Fruit fly (Drosophila melanogaster) whole organism, embryonic: Measurements from ENCODE around the gene sv.

Experiments
- Aef1 ChIP-seq: fragments of 200-800 bp; sonication (Bioruptor generic); IDR thresholded peaks from 3 replicates; pipeline ENCODE4 v1.3.6; 2022; ENCODE audit warnings: missing biosample characterization, missing genetic modification characterization
- Atf3 ChIP-seq: fragments of 200-800 bp; sonication (Bioruptor generic); optimal IDR thresholded peaks from 3 replicates; lab custom pipeline; 2016; ENCODE audit warnings: missing biosample characterization, missing genetic modification characterization
- Bteb2 ChIP-seq: fragments of 200-800 bp; sonication (Bioruptor generic); optimal IDR thresholded peaks from 2 replicates; lab custom pipeline; 2016; ENCODE audit warnings: missing biosample characterization, missing genetic modification characterization
- C15 ChIP-seq: fragments of 200-800 bp; sonication (Bioruptor generic); IDR thresholded peaks from 3 replicates; pipeline ENCODE4 v1.3.6; 2022; ENCODE audit warnings: missing biosample characterization, missing genetic modification characterization
- CG11504 ChIP-seq: fragments of 200-800 bp; sonication (Bioruptor generic); optimal IDR thresholded peaks from 3 replicates; lab custom pipeline; 2019; ENCODE audit warnings: missing biosample characterization, mild to moderate bottlenecking, missing genetic modification characterization, moderate library complexity
- CG12071 ChIP-seq: fragments of 200-800 bp; sonication (Bioruptor generic); optimal IDR thresholded peaks from 3 replicates; lab custom pipeline; 2018; ENCODE audit warnings: missing biosample characterization, mild to moderate bottlenecking, missing genetic modification characterization
- CG12236 ChIP-seq: fragments of 200-800 bp; sonication (Bioruptor generic); optimal IDR thresholded peaks from 2 replicates; lab custom pipeline; 2016; ENCODE audit warnings: missing biosample characterization, missing genetic modification characterization
- CG12942 ChIP-seq: fragments of 200-800 bp; sonication (Bioruptor generic); optimal IDR thresholded peaks from 3 replicates; lab custom pipeline; 2016; ENCODE audit warnings: missing biosample characterization, missing genetic modification characterization
- CG15011 ChIP-seq: fragments of 200-800 bp; sonication (Bioruptor generic); optimal IDR thresholded peaks from 3 replicates; lab custom pipeline; 2018; ENCODE audit warnings: missing biosample characterization, mild to moderate bottlenecking, missing genetic modification characterization
- CG15073 ChIP-seq: fragments of 200-800 bp; sonication (Bioruptor generic); optimal IDR thresholded peaks from 2 replicates; lab custom pipeline; 2016; ENCODE audit warnings: missing biosample characterization, missing genetic modification characterization
- CG1603 ChIP-seq: fragments of 200-800 bp; sonication (Bioruptor generic); optimal IDR thresholded peaks from 2 replicates; lab custom pipeline; 2019; ENCODE audit warnings: missing biosample characterization, mild to moderate bottlenecking, missing genetic modification characterization, moderate library complexity
- CG17328 ChIP-seq: fragments of 200-800 bp; sonication (Bioruptor generic); IDR thresholded peaks from 2 replicates; pipeline ENCODE4 v1.3.6; 2022; ENCODE audit warnings: missing biosample characterization, missing genetic modification characterization
- CG2116 ChIP-seq: fragments of 200-800 bp; sonication (Bioruptor generic); optimal IDR thresholded peaks from 3 replicates; lab custom pipeline; 2018; ENCODE audit warnings: missing biosample characterization, mild to moderate bottlenecking, missing genetic modification characterization
- CG31224 ChIP-seq: fragments of 200-800 bp; sonication (Bioruptor generic); IDR thresholded peaks from 2 replicates; pipeline ENCODE4 v1.3.6; 2022; ENCODE audit warnings: missing biosample characterization, missing genetic modification characterization
- CG3163 ChIP-seq: fragments of 200-800 bp; sonication (Bioruptor generic); optimal IDR thresholded peaks from 3 replicates; lab custom pipeline; 2016; ENCODE audit warnings: missing biosample characterization, missing genetic modification characterization
- CG4282 ChIP-seq: fragments of 200-800 bp; sonication (Bioruptor generic); optimal IDR thresholded peaks from 2 replicates; lab custom pipeline; 2016; ENCODE audit warnings: missing biosample characterization, missing genetic modification characterization
- CG4820 ChIP-seq: fragments of 200-800 bp; sonication (Bioruptor generic); optimal IDR thresholded peaks from 3 replicates; lab custom pipeline; 2016; ENCODE audit warnings: missing biosample characterization, missing genetic modification characterization
- CG7963 ChIP-seq: fragments of 200-800 bp; sonication (Bioruptor generic); IDR thresholded peaks from 3 replicates; pipeline ENCODE4 v1.3.6; 2022; ENCODE audit warnings: missing biosample characterization, missing genetic modification characterization; ENCODE audit not compliant: partially characterized antibody
- CG9797 ChIP-seq: fragments of 200-800 bp; sonication (Bioruptor generic); optimal IDR thresholded peaks from 3 replicates; lab custom pipeline; 2018; ENCODE audit warnings: missing biosample characterization, mild to moderate bottlenecking, missing genetic modification characterization
- D19B ChIP-seq: fragments of 200-800 bp; sonication (Bioruptor generic); optimal IDR thresholded peaks from 2 replicates; lab custom pipeline; 2017; ENCODE audit warnings: missing biosample characterization, mild to moderate bottlenecking, missing genetic modification characterization
- Jarid2 ChIP-seq: fragments of 200-800 bp; sonication (Bioruptor generic); optimal IDR thresholded peaks from 3 replicates; lab custom pipeline; 2017; ENCODE audit warnings: mild to moderate bottlenecking, missing biosample characterization, missing genetic modification reagents, missing genetic modification characterization
- Mad ChIP-seq: fragments of 200-800 bp; sonication (Bioruptor generic); optimal IDR thresholded peaks from 2 replicates; lab custom pipeline; 2016; ENCODE audit warnings: missing biosample characterization, missing genetic modification characterization
- Mrtf ChIP-seq: fragments of 200-800 bp; sonication (Bioruptor generic); IDR thresholded peaks from 3 replicates; pipeline ENCODE4 v1.3.6; 2022; ENCODE audit warnings: missing biosample characterization, missing genetic modification characterization
- NFAT ChIP-seq: fragments of 200-800 bp; sonication (Bioruptor generic); IDR thresholded peaks from 2 replicates; pipeline ENCODE4 v1.3.6; 2022; ENCODE audit warnings: missing biosample characterization, missing genetic modification characterization
- Sox102F ChIP-seq: fragments of 200-800 bp; sonication (Bioruptor generic); optimal IDR thresholded peaks from 2 replicates; lab custom pipeline; 2018; ENCODE audit warnings: missing biosample characterization, mild to moderate bottlenecking, missing genetic modification characterization, moderate library complexity
- al ChIP-seq: fragments of 200-800 bp; sonication (Bioruptor generic); IDR thresholded peaks from 2 replicates; pipeline ENCODE4 v1.3.6; 2022; ENCODE audit warnings: missing biosample characterization, missing genetic modification characterization
- ase ChIP-seq: fragments of 200-800 bp; sonication (Bioruptor generic); IDR thresholded peaks from 3 replicates; pipeline ENCODE4 v1.3.6; 2022; ENCODE audit warnings: missing biosample characterization, missing genetic modification characterization
- br ChIP-seq: fragments of >200 bp; optimal IDR thresholded peaks from 2 replicates; lab custom pipeline; 2017
- cas ChIP-seq: fragments of 200-800 bp; sonication (Bioruptor generic); IDR thresholded peaks from 2 replicates; pipeline ENCODE4 v1.3.6; 2022; ENCODE audit warnings: missing biosample characterization, missing genetic modification characterization
- dan ChIP-seq: fragments of 200-800 bp; sonication (Bioruptor generic); IDR thresholded peaks from 2 replicates; pipeline ENCODE4 v1.3.6; 2022; ENCODE audit warnings: missing biosample characterization, missing genetic modification characterization
- emc ChIP-seq: fragments of 200-800 bp; sonication (Bioruptor generic); optimal IDR thresholded peaks from 2 replicates; lab custom pipeline; 2016; ENCODE audit warnings: missing biosample characterization, missing genetic modification characterization
- esg ChIP-seq: fragments of 200-800 bp; sonication (Bioruptor generic); conservative IDR thresholded peaks from 2 replicates; pipeline ENCODE4 v1.3.6; 2022; ENCODE audit warnings: missing biosample characterization, missing genetic modification characterization
- gt ChIP-seq: fragments of 200-800 bp; sonication (Bioruptor generic); IDR thresholded peaks from 2 replicates; pipeline ENCODE4 v1.3.6; 2022; ENCODE audit warnings: missing biosample characterization, missing genetic modification characterization
- kay ChIP-seq: fragments of 200-800 bp; sonication (Bioruptor generic); optimal IDR thresholded peaks from 2 replicates; lab custom pipeline; 2016; ENCODE audit warnings: missing biosample characterization, missing genetic modification characterization
- kni ChIP-seq: fragments of 200-800 bp; sonication (Bioruptor generic); optimal IDR thresholded peaks from 3 replicates; lab custom pipeline; 2017; ENCODE audit warnings: mild to moderate bottlenecking, missing biosample characterization, missing genetic modification reagents, missing genetic modification characterization
- p53 ChIP-seq: fragments of 200-800 bp; sonication (Bioruptor generic); optimal IDR thresholded peaks from 2 replicates; lab custom pipeline; 2016; ENCODE audit warnings: missing biosample characterization, missing genetic modification characterization
- pb ChIP-seq: fragments of 200-800 bp; sonication (Bioruptor generic); optimal IDR thresholded peaks from 3 replicates; lab custom pipeline; 2016; ENCODE audit warnings: missing biosample characterization, missing genetic modification characterization
- pnt ChIP-seq: fragments of 200-800 bp; sonication (Bioruptor generic); optimal IDR thresholded peaks from 3 replicates; lab custom pipeline; 2016; ENCODE audit warnings: missing biosample characterization, missing genetic modification characterization
- scrt ChIP-seq: fragments of 200-800 bp; sonication (Bioruptor generic); optimal IDR thresholded peaks from 2 replicates; lab custom pipeline; 2018; ENCODE audit warnings: missing biosample characterization, mild to moderate bottlenecking, missing genetic modification characterization, moderate library complexity
- sens-2 ChIP-seq: fragments of 200-800 bp; sonication (Bioruptor generic); IDR thresholded peaks from 2 replicates; pipeline ENCODE4 v1.3.6; 2022; ENCODE audit warnings: missing biosample characterization, missing genetic modification characterization
- sima ChIP-seq: fragments of 200-800 bp; sonication (Bioruptor generic); optimal IDR thresholded peaks from 2 replicates; lab custom pipeline; 2016; ENCODE audit warnings: missing biosample characterization, missing genetic modification characterization
- sisA ChIP-seq: fragments of 200-800 bp; sonication (Bioruptor generic); IDR thresholded peaks from 2 replicates; pipeline ENCODE4 v1.3.6; 2022; ENCODE audit warnings: missing biosample characterization, missing genetic modification characterization
- slou ChIP-seq: fragments of 200-800 bp; sonication (Bioruptor generic); optimal IDR thresholded peaks from 3 replicates; lab custom pipeline; 2016; ENCODE audit warnings: missing biosample characterization, missing genetic modification characterization
- sna ChIP-seq: fragments of 200-800 bp; sonication (Bioruptor generic); IDR thresholded peaks from 2 replicates; pipeline ENCODE4 v1.3.6; 2022; ENCODE audit warnings: missing biosample characterization, missing genetic modification characterization; ENCODE audit not compliant: partially characterized antibody
- ssp ChIP-seq: fragments of 200-800 bp; sonication (Bioruptor generic); IDR thresholded peaks from 2 replicates; pipeline ENCODE4 v1.3.6; 2022; ENCODE audit warnings: missing biosample characterization, missing genetic modification characterization
- tll ChIP-seq, 2 experiments: fragments of 200-800 bp in 1 of 2; fragments of >200 bp in 1 of 2; sonication (Bioruptor generic) in 1 of 2; optimal IDR thresholded peaks; 2 replicates each; lab custom pipeline; 2017 to 2019; ENCODE audit warnings: missing biosample characterization in 2 of 2, missing genetic modification characterization in 2 of 2, mild to moderate bottlenecking in 1 of 2, moderate library complexity in 1 of 2
- trh ChIP-seq: fragments of 200-800 bp; sonication (Bioruptor generic); optimal IDR thresholded peaks from 2 replicates; lab custom pipeline; 2016; ENCODE audit warnings: missing biosample characterization, missing genetic modification characterization
- vvl ChIP-seq: fragments of 200-800 bp; sonication (Bioruptor generic); IDR thresholded peaks from 2 replicates; pipeline ENCODE4 v1.3.6; 2022; ENCODE audit warnings: missing biosample characterization, missing genetic modification characterization
- zen2 ChIP-seq: fragments of 200-800 bp; sonication (Bioruptor generic); IDR thresholded peaks from 3 replicates; pipeline ENCODE4 v1.3.6; 2022; ENCODE audit warnings: missing biosample characterization, missing genetic modification characterization; ENCODE audit not compliant: partially characterized antibody
- zf30C ChIP-seq: fragments of 200-800 bp; sonication (Bioruptor generic); optimal IDR thresholded peaks from 3 replicates; lab custom pipeline; 2018; ENCODE audit warnings: missing biosample characterization, mild to moderate bottlenecking, missing genetic modification characterization

Gene sv

dm6 chr4:1112867-1113769, 24.5 kb downstream of the sv start (continued):
- TF ChIP-seq trh (peak; percentile 85), emc (peak; percentile 69), vvl (GFP tag; lab: Robert Waterston, UW) (no peak), sens-2 (no peak), NFAT (GFP tag; lab: Robert Waterston, UW) (no peak), CG31224 (GFP tag; lab: Robert Waterston, UW) (no peak), CG17328 (GFP tag; lab: Robert Waterston, UW) (peak; percentile 94; the same call in 1 of the 2 replicates), al (GFP tag; lab: Robert Waterston, UW) (no peak; the same call in 1 of the 2 replicates), CG9797 (no peak), D19B (peak; percentile 90), br (lab: Kevin White, UChicago) (no peak), CG12942 (GFP tag; lab: Kevin White, UChicago) (peak; percentile 89), Mad (peak; percentile 93), C15 (peak; percentile 69; the same call in 2 of the 3 replicates), pnt (GFP tag; lab: Kevin White, UChicago) (peak; percentile 94), CG3163 (GFP tag; lab: Kevin White, UChicago) (peak; percentile 78), Aef1 (GFP tag; lab: Robert Waterston, UW) (no peak; the same call in 2 of the 3 replicates), CG12236 (peak; percentile 85), Sox102F (no peak), CG2116 (peak; percentile 76), CG7963 (no peak), slou (GFP tag; lab: Kevin White, UChicago) (peak; percentile 60), Mrtf (GFP tag; lab: Robert Waterston, UW) (no peak), kni (GFP tag; lab: Kevin White, UChicago) (no peak), cas (GFP tag; lab: Robert Waterston, UW) (peak; percentile 62; the same call in 1 of the 2 replicates), ase (GFP tag; lab: Robert Waterston, UW) (no peak; the same call in 2 of the 3 replicates), CG12071 (no peak), zen2 (no peak), sisA (GFP tag; lab: Robert Waterston, UW) (no peak), Jarid2 (GFP tag; lab: Kevin White, UChicago) (no peak), scrt (GFP tag; lab: Kevin White, UChicago) (no peak), esg (no peak; the same call in 1 of the 2 replicates), Atf3 (GFP tag; lab: Kevin White, UChicago) (peak; percentile 93), dan (GFP tag; lab: Robert Waterston, UW) (no peak), CG4820 (GFP tag; lab: Kevin White, UChicago) (peak; percentile 87), Bteb2 (GFP tag; lab: Kevin White, UChicago) (peak; percentile 93), sna (GFP tag; lab: Robert Waterston, UW) (no peak), CG11504 (tag; lab: Kevin White, UChicago) (no peak), ssp (GFP tag; lab: Robert Waterston, UW) (no peak; the same call in 1 of the 2 replicates), tll (GFP tag; optimal IDR thresholded peaks at IDR 0.05; lab: Kevin White, UChicago) (no peak), kay (GFP tag; lab: Kevin White, UChicago) (peak; percentile 95), zf30C (no peak), CG4282 (GFP tag; lab: Kevin White, UChicago) (peak; percentile 86), gt (GFP tag; lab: Robert Waterston, UW) (no peak), CG15073 (GFP tag; lab: Kevin White, UChicago) (peak; percentile 65), p53 (GFP tag; lab: Kevin White, UChicago) (peak; percentile 85), CG1603 (tag; lab: Kevin White, UChicago) (peak; percentile 81), pb (peak; percentile 83), sima (GFP tag; lab: Kevin White, UChicago) (peak; percentile 73), CG15011 (GFP tag; lab: Kevin White, UChicago) (peak; percentile 69)
